Fruit fly (Drosophila melanogaster) Kc167 (cell line): ENCODE data around the gene CG31347.

Source experiments
- Sin3A ChIP-seq: fragments of >200 bp; optimal IDR thresholded peaks from 2 replicates; lab custom pipeline; 2018; ENCODE audit warnings: missing external identifiers
- h ChIP-seq: fragments of >200 bp; optimal IDR thresholded peaks from 3 replicates; lab custom pipeline; 2018; ENCODE audit warnings: missing external identifiers
- psq ChIP-seq: fragments of >200 bp; optimal IDR thresholded peaks from 2 replicates; lab custom pipeline; 2017; ENCODE audit warnings: missing external identifiers
- ttk ChIP-seq: sonication (Bioruptor generic); optimal IDR thresholded peaks from 2 replicates; lab custom pipeline; 2017; ENCODE audit warnings: missing external identifiers

DNA sequence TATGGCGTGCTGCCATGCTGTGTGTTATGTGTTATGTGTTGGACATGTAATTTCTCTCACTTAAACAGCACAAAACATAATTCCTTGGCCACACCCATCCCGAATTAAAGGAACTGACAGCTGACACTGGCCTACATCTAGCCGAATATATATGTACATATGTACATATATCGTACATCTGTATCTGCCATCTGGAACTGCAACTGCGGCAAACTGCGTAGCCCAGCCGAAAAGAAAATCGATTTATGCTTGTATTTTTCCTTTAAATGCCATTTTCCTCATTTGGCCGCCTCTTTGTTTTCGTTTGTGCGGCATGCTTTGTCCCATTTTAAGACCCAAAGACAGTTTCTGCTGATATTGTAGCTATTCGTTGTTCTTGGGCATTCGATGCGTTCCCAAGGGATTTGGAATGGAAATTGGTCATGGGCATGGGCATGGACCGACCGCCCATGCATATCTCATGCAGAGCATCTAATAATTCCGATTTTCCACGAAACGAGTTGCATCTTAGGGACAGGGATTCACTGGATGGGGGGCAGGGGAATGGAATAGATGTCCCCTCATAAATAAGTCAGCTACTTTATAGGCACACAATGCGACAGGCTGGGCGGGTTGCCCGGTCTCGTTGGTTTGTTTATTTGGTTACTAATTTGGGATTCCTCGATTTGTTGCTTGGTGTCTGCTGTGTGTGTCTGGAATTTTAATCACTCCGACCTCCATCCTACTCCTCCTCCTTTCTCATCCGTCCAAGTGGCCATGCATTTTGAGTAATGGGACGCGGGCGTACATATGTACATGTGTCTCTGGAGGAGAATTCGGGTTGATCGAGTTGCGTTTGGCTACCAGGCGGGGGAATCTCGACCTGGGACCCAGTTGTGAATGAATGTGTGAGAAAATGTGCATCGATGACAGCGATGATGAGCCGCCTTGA is 43.0 kb downstream of the CG31347 start:
- TF ChIP-seq Sin3A, result no peak
- no peak for TF ChIP-seq ttk
- TF ChIP-seq psq (lab: Kevin White, UChicago), result no peak
- TF ChIP-seq h (lab: Kevin White, UChicago), result no peak
